Fruit fly (Drosophila melanogaster) whole organism, adult: ENCODE data around the gene Tango5.

Experiments
- CG14711 ChIP-seq: fragments of 200-800 bp; sonication (Bioruptor generic); optimal IDR thresholded peaks from 2 replicates; lab custom pipeline; 2018; ENCODE audit warnings: missing biosample characterization, mild to moderate bottlenecking, missing genetic modification characterization, moderate library complexity
- CG1620 ChIP-seq: fragments of 200-800 bp; sonication (Bioruptor generic); optimal IDR thresholded peaks from 2 replicates; lab custom pipeline; 2016; ENCODE audit warnings: missing biosample characterization, missing genetic modification characterization
- CG7101 ChIP-seq: fragments of 200-800 bp; sonication (Bioruptor generic); optimal IDR thresholded peaks from 2 replicates; lab custom pipeline; 2018; ENCODE audit warnings: missing biosample characterization, mild to moderate bottlenecking, missing genetic modification characterization, moderate library complexity
- Crg-1 ChIP-seq: fragments of 200-800 bp; sonication (Bioruptor generic); optimal IDR thresholded peaks from 2 replicates; lab custom pipeline; 2016; ENCODE audit warnings: missing biosample characterization, missing genetic modification characterization
- cnc ChIP-seq, 2 experiments: fragments of >200 bp; optimal IDR thresholded peaks; 2 replicates each; lab custom pipeline; 2017
- kay ChIP-seq: fragments of 200-800 bp; sonication (Bioruptor generic); peaks from one replicate; lab custom pipeline; 2016; ENCODE audit warnings: missing biosample characterization, missing genetic modification characterization, borderline replicate concordance
- ovo ChIP-seq: fragments of 200-800 bp; sonication (Bioruptor generic); optimal IDR thresholded peaks from 2 replicates; lab custom pipeline; 2016; ENCODE audit warnings: missing biosample characterization, missing genetic modification characterization
- tj ChIP-seq: fragments of 200-800 bp; sonication (Bioruptor generic); optimal IDR thresholded peaks from 3 replicates; lab custom pipeline; 2017; ENCODE audit warnings: missing biosample characterization, mild to moderate bottlenecking, missing genetic modification characterization, moderate library complexity
- toe ChIP-seq: fragments of 200-800 bp; sonication (Bioruptor generic); optimal IDR thresholded peaks from 2 replicates; lab custom pipeline; 2016; ENCODE audit warnings: missing biosample characterization, missing genetic modification characterization

DNA sequence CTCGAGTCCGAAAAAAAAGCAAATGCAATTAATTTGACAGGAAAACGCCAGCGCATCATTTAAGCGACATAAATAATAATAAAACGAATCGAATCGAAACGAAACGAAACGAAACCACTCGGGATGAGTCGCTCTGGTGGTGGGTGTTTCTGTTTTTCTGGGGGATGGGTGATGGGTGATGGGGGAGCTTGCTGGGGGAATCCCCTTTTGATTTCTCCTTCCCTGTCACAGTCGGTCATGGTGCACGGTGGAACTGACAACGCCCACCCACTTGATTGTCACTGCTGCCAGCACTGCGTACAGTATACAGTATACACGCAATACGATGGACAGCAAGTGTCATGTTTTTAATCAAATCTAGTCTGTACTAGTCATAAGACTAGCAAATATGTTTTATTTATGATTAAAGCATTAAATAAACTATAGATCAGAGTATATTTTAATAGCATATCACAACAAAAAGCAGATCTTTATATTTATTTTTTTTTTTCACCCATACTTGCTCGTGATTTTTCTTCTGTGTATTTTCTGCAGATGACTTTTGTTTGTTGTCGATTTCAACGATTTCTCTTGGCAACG is 42.2 kb downstream of the Tango5 start:
- TF ChIP-seq ovo, result no peak
- peak; percentile 20 for TF ChIP-seq kay (GFP tag; lab: Kevin White, UChicago)
- TF ChIP-seq CG1620 (GFP tag; lab: Kevin White, UChicago), result no peak
- TF ChIP-seq tj (GFP tag; lab: Kevin White, UChicago), result peak; percentile 42
- no peak for TF ChIP-seq CG14711 (tag; lab: Kevin White, UChicago)
- no peak for TF ChIP-seq toe (GFP tag; lab: Kevin White, UChicago)
- TF ChIP-seq CG7101 (tag; lab: Kevin White, UChicago), result no peak
- no peak for TF ChIP-seq cnc (optimal IDR thresholded peaks at IDR 0.05; lab: Kevin White, UChicago)
- TF ChIP-seq Crg-1 (GFP tag; lab: Kevin White, UChicago), result no peak
